Fruit fly (Drosophila melanogaster) whole organism, embryonic: ENCODE results near the gene side-IV.

ENCODE experiments used
- Abd-B ChIP-seq: fragments of 200-800 bp; sonication (Bioruptor generic); optimal IDR thresholded peaks from 2 replicates; lab custom pipeline; 2018; ENCODE audit warnings: missing biosample characterization, mild to moderate bottlenecking, missing genetic modification characterization, moderate library complexity
- B-H2 ChIP-seq: fragments of 200-800 bp; sonication (Bioruptor generic); optimal IDR thresholded peaks from 2 replicates; lab custom pipeline; 2018; ENCODE audit warnings: missing biosample characterization, mild to moderate bottlenecking, missing genetic modification characterization
- CG10462 ChIP-seq: fragments of 200-800 bp; sonication (Bioruptor generic); optimal IDR thresholded peaks from 2 replicates; lab custom pipeline; 2016; ENCODE audit warnings: missing biosample characterization, missing genetic modification characterization
- CG10959 ChIP-seq: fragments of 200-800 bp; sonication (Bioruptor generic); IDR thresholded peaks from 2 replicates; pipeline ENCODE4 v1.3.6; 2022; ENCODE audit warnings: missing biosample characterization, missing genetic modification characterization
- CG10979 ChIP-seq: fragments of 200-800 bp; sonication (Bioruptor generic); optimal IDR thresholded peaks from 2 replicates; lab custom pipeline; 2018; ENCODE audit warnings: missing biosample characterization, mild to moderate bottlenecking, missing genetic modification characterization, moderate library complexity
- CG12236 ChIP-seq: fragments of 200-800 bp; sonication (Bioruptor generic); optimal IDR thresholded peaks from 2 replicates; lab custom pipeline; 2016; ENCODE audit warnings: missing biosample characterization, missing genetic modification characterization
- CG12391 ChIP-seq: fragments of 200-800 bp; sonication (Bioruptor generic); optimal IDR thresholded peaks from 3 replicates; lab custom pipeline; 2018; ENCODE audit warnings: missing biosample characterization, mild to moderate bottlenecking, missing genetic modification characterization, moderate library complexity
- CG14014 ChIP-seq: fragments of 200-800 bp; sonication (Bioruptor generic); IDR thresholded peaks from 2 replicates; pipeline ENCODE4 v1.3.6; 2022; ENCODE audit warnings: missing biosample characterization, missing genetic modification characterization
- CG14667 ChIP-seq: fragments of 200-800 bp; sonication (Bioruptor generic); IDR thresholded peaks from 2 replicates; pipeline ENCODE4 v1.3.6; 2022; ENCODE audit warnings: missing biosample characterization, missing genetic modification characterization
- CG1647 ChIP-seq: fragments of 200-800 bp; sonication (Bioruptor generic); optimal IDR thresholded peaks from 3 replicates; lab custom pipeline; 2016; ENCODE audit warnings: missing biosample characterization, missing genetic modification characterization
- CG16813 ChIP-seq: fragments of 200-800 bp; sonication (Bioruptor generic); IDR thresholded peaks from 3 replicates; pipeline ENCODE4 v1.3.6; 2022; ENCODE audit warnings: missing biosample characterization, missing genetic modification characterization; ENCODE audit not compliant: partially characterized antibody
- CG17328 ChIP-seq: fragments of 200-800 bp; sonication (Bioruptor generic); IDR thresholded peaks from 2 replicates; pipeline ENCODE4 v1.3.6; 2022; ENCODE audit warnings: missing biosample characterization, missing genetic modification characterization
- CG2199 ChIP-seq: fragments of 200-800 bp; sonication (Bioruptor generic); IDR thresholded peaks from 3 replicates; pipeline ENCODE4 v1.3.6; 2022; ENCODE audit warnings: missing biosample characterization, missing genetic modification characterization
- CG2875 ChIP-seq: fragments of 200-800 bp; sonication (Bioruptor generic); optimal IDR thresholded peaks from 2 replicates; lab custom pipeline; 2017; ENCODE audit warnings: missing biosample characterization, mild to moderate bottlenecking, missing genetic modification characterization, missing genetic modification reagents
- CG31224 ChIP-seq: fragments of 200-800 bp; sonication (Bioruptor generic); IDR thresholded peaks from 2 replicates; pipeline ENCODE4 v1.3.6; 2022; ENCODE audit warnings: missing biosample characterization, missing genetic modification characterization
- CG34224 ChIP-seq: fragments of 200-800 bp; sonication (Bioruptor generic); IDR thresholded peaks from 3 replicates; pipeline ENCODE4 v1.3.6; 2022; ENCODE audit warnings: missing biosample characterization, missing genetic modification characterization; ENCODE audit not compliant: partially characterized antibody
- CG34376 ChIP-seq: fragments of 200-800 bp; sonication (Bioruptor generic); optimal IDR thresholded peaks from 2 replicates; lab custom pipeline; 2018; ENCODE audit warnings: missing biosample characterization, mild to moderate bottlenecking, missing genetic modification characterization
- CG34422 ChIP-seq: fragments of 200-800 bp; sonication (Bioruptor generic); IDR thresholded peaks from 3 replicates; pipeline ENCODE4 v1.3.6; 2022; ENCODE audit warnings: missing biosample characterization, missing genetic modification characterization
- CG3838 ChIP-seq: fragments of 200-800 bp; sonication (Bioruptor generic); optimal IDR thresholded peaks from 3 replicates; lab custom pipeline; 2016; ENCODE audit warnings: missing biosample characterization, missing genetic modification characterization
- CG4854 ChIP-seq: fragments of 200-800 bp; sonication (Bioruptor generic); optimal IDR thresholded peaks from 2 replicates; lab custom pipeline; 2016; ENCODE audit warnings: missing biosample characterization, missing genetic modification characterization, inconsistent platforms
- CG5245 ChIP-seq: fragments of 200-800 bp; sonication (Bioruptor generic); optimal IDR thresholded peaks from 3 replicates; lab custom pipeline; 2016; ENCODE audit warnings: missing biosample characterization, missing genetic modification characterization
- CG6272 ChIP-seq: fragments of 200-800 bp; sonication (Bioruptor generic); IDR thresholded peaks from 2 replicates; pipeline ENCODE4 v1.3.6; 2022; ENCODE audit warnings: missing biosample characterization, missing genetic modification characterization
- CG6683 ChIP-seq: fragments of 200-800 bp; sonication (Bioruptor generic); optimal IDR thresholded peaks from 2 replicates; lab custom pipeline; 2017; ENCODE audit warnings: missing biosample characterization, mild to moderate bottlenecking, missing genetic modification characterization, missing genetic modification reagents
- CG6791 ChIP-seq: fragments of 200-800 bp; sonication (Bioruptor generic); IDR thresholded peaks from 3 replicates; pipeline ENCODE4 v1.3.6; 2022; ENCODE audit warnings: missing biosample characterization, missing genetic modification characterization; ENCODE audit not compliant: partially characterized antibody
- CG6813 ChIP-seq: fragments of 200-800 bp; sonication (Bioruptor generic); optimal IDR thresholded peaks from 2 replicates; lab custom pipeline; 2017; ENCODE audit warnings: missing biosample characterization, missing genetic modification characterization, mild to moderate bottlenecking, moderate library complexity, missing genetic modification reagents
- CG7271 ChIP-seq: fragments of 200-800 bp; sonication (Bioruptor generic); optimal IDR thresholded peaks from 2 replicates; lab custom pipeline; 2018; ENCODE audit warnings: missing biosample characterization, mild to moderate bottlenecking, missing genetic modification characterization, moderate library complexity
- CG7372 ChIP-seq: fragments of 200-800 bp; sonication (Bioruptor generic); IDR thresholded peaks from 2 replicates; pipeline ENCODE4 v1.3.6; 2022; ENCODE audit warnings: missing biosample characterization, missing genetic modification characterization
- CG7556 ChIP-seq: fragments of 200-800 bp; sonication (Bioruptor generic); optimal IDR thresholded peaks from 2 replicates; lab custom pipeline; 2017; ENCODE audit warnings: missing biosample characterization, mild to moderate bottlenecking, missing genetic modification characterization
- CG7786 ChIP-seq: fragments of 200-800 bp; sonication (Bioruptor generic); optimal IDR thresholded peaks from 2 replicates; lab custom pipeline; 2016; ENCODE audit warnings: missing biosample characterization, missing genetic modification characterization
- CG8281 ChIP-seq: fragments of 200-800 bp; sonication (Bioruptor generic); optimal IDR thresholded peaks from 2 replicates; lab custom pipeline; 2018; ENCODE audit warnings: missing biosample characterization, mild to moderate bottlenecking, missing genetic modification characterization, moderate library complexity
- Dad ChIP-seq: fragments of 200-800 bp; sonication (Bioruptor generic); optimal IDR thresholded peaks from 3 replicates; lab custom pipeline; 2016; ENCODE audit warnings: missing biosample characterization, missing genetic modification characterization
- Fer2 ChIP-seq: fragments of 200-800 bp; sonication (Bioruptor generic); optimal IDR thresholded peaks from 2 replicates; lab custom pipeline; 2018; ENCODE audit warnings: missing biosample characterization, mild to moderate bottlenecking, missing genetic modification characterization, moderate library complexity
- HLHmδ ChIP-seq: fragments of 200-800 bp; sonication (Bioruptor generic); optimal IDR thresholded peaks from 2 replicates; lab custom pipeline; 2018; ENCODE audit warnings: missing biosample characterization, mild to moderate bottlenecking, missing genetic modification characterization, moderate library complexity
- NFAT ChIP-seq: fragments of 200-800 bp; sonication (Bioruptor generic); IDR thresholded peaks from 2 replicates; pipeline ENCODE4 v1.3.6; 2022; ENCODE audit warnings: missing biosample characterization, missing genetic modification characterization
- Optix ChIP-seq: fragments of 200-800 bp; sonication (Bioruptor generic); IDR thresholded peaks from 3 replicates; pipeline ENCODE4 v1.3.6; 2022; ENCODE audit warnings: missing biosample characterization, missing genetic modification characterization
- Xbp1 ChIP-seq: fragments of 200-800 bp; sonication (Bioruptor generic); optimal IDR thresholded peaks from 3 replicates; lab custom pipeline; 2016; ENCODE audit warnings: missing biosample characterization, mild to moderate bottlenecking, missing genetic modification characterization
- Xrp1 ChIP-seq: fragments of 200-800 bp; sonication (Bioruptor generic); IDR thresholded peaks from 2 replicates; pipeline ENCODE4 v1.3.6; 2022; ENCODE audit warnings: missing biosample characterization, missing genetic modification characterization
- chif ChIP-seq, 2 experiments: fragments of 200-800 bp; sonication (Bioruptor generic); optimal IDR thresholded peaks; 3 replicates each; lab custom pipeline; 2016; ENCODE audit warnings: missing biosample characterization in 2 of 2, missing genetic modification characterization in 2 of 2
- corto ChIP-seq: fragments of 200-800 bp; sonication (Bioruptor generic); optimal IDR thresholded peaks from 2 replicates; lab custom pipeline; 2016; ENCODE audit warnings: missing biosample characterization, mild to moderate bottlenecking, missing genetic modification characterization, moderate library complexity
- croc ChIP-seq: fragments of 200-800 bp; sonication (Bioruptor generic); conservative IDR thresholded peaks from 3 replicates; pipeline ENCODE4 v1.3.6; 2022; ENCODE audit warnings: missing biosample characterization, missing genetic modification characterization
- fd3F ChIP-seq: fragments of 200-800 bp; sonication (Bioruptor generic); optimal IDR thresholded peaks from 2 replicates; lab custom pipeline; 2018; ENCODE audit warnings: missing biosample characterization, mild to moderate bottlenecking, missing genetic modification characterization, moderate library complexity
- gfzf ChIP-seq: fragments of 200-800 bp; sonication (Bioruptor generic); optimal IDR thresholded peaks from 2 replicates; lab custom pipeline; 2016; ENCODE audit warnings: missing biosample characterization, mild to moderate bottlenecking, missing genetic modification characterization, moderate library complexity
- h ChIP-seq: fragments of >200 bp; optimal IDR thresholded peaks from 2 replicates; lab custom pipeline; 2017
- ham ChIP-seq: fragments of 200-800 bp; sonication (Bioruptor generic); IDR thresholded peaks from 2 replicates; pipeline ENCODE4 v1.3.6; 2022; ENCODE audit warnings: missing biosample characterization, missing genetic modification characterization
- ken ChIP-seq: fragments of 200-800 bp; sonication (Bioruptor generic); IDR thresholded peaks from 3 replicates; pipeline ENCODE4 v1.3.6; 2022; ENCODE audit warnings: missing biosample characterization, missing genetic modification characterization
- mld ChIP-seq: fragments of 200-800 bp; sonication (Bioruptor generic); IDR thresholded peaks from 3 replicates; pipeline ENCODE4 v1.3.6; 2022; ENCODE audit warnings: missing biosample characterization, missing genetic modification characterization; ENCODE audit not compliant: partially characterized antibody
- peb ChIP-seq: fragments of 200-800 bp; sonication (Bioruptor generic); IDR thresholded peaks from 2 replicates; pipeline ENCODE4 v1.3.6; 2022; ENCODE audit warnings: missing biosample characterization, missing genetic modification characterization
- pum ChIP-seq: fragments of 200-800 bp; sonication (Bioruptor generic); optimal IDR thresholded peaks from 2 replicates; lab custom pipeline; 2016; ENCODE audit warnings: missing biosample characterization, missing genetic modification characterization
- row ChIP-seq: fragments of 200-800 bp; sonication (Bioruptor generic); IDR thresholded peaks from 3 replicates; pipeline ENCODE4 v1.3.6; 2022; ENCODE audit warnings: missing biosample characterization, missing genetic modification characterization
- salm ChIP-seq: fragments of 200-800 bp; sonication (Bioruptor generic); optimal IDR thresholded peaks from 2 replicates; lab custom pipeline; 2018; ENCODE audit warnings: missing biosample characterization, mild to moderate bottlenecking, missing genetic modification characterization
- zfh2 ChIP-seq: fragments of 200-800 bp; sonication (Bioruptor generic); optimal IDR thresholded peaks from 2 replicates; lab custom pipeline; 2016; ENCODE audit warnings: missing biosample characterization, missing genetic modification characterization

The side-IV gene

DNA sequence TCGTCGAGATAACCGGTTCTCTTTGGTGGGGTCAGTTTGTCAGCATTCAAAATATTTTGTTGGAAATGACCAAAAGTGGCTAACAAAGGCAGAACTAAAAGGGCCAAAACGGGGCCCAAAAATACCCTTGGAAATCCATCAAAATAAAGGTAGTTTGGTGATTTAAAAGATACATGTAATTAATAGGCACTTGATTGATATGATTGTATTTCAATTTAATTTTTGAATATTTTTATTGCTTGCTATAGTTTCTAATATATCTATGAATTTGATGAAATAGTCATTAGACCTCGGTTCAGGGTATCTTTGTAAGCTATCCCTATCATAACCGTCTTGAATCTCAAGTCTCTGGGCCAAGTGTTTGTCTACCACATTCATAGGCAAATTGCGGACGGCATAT lies 3.6 kb downstream of the side-IV start (continued):
- TF ChIP-seq corto (GFP tag; lab: Kevin White, UChicago) (no peak), CG10462 (GFP tag; lab: Kevin White, UChicago) (no peak), CG14667 (GFP tag; lab: Robert Waterston, UW) (peak; percentile 59), row (GFP tag; lab: Robert Waterston, UW) (peak; percentile 81), CG6683 (peak; percentile 24), CG34422 (GFP tag; lab: Robert Waterston, UW) (peak; percentile 66; the same call in 2 of the 3 replicates), ham (0 out of 2 replicates have a peak, but pooled peaks have one; percentile 17), B-H2 (GFP tag; lab: Kevin White, UChicago) (peak; percentile 5), gfzf (GFP tag; lab: Kevin White, UChicago) (no peak), Dad (GFP tag; lab: Kevin White, UChicago) (no peak), CG3838 (GFP tag; lab: Kevin White, UChicago) (no peak), CG31224 (GFP tag; lab: Robert Waterston, UW) (peak; percentile 74), HLHmδ (GFP tag; lab: Kevin White, UChicago) (no peak), Optix (GFP tag; lab: Robert Waterston, UW) (no peak), CG12236 (peak; percentile 26), ken (GFP tag; lab: Robert Waterston, UW) (peak; percentile 61; the same call in 2 of the 3 replicates), CG12391 (tag; lab: Kevin White, UChicago) (no peak), CG7556 (GFP tag; lab: Kevin White, UChicago) (no peak), mld (GFP tag; lab: Robert Waterston, UW) (no peak), CG6272 (GFP tag; lab: Robert Waterston, UW) (peak; percentile 50; the same call in 1 of the 2 replicates), CG17328 (GFP tag; lab: Robert Waterston, UW) (peak; percentile 47; the same call in 1 of the 2 replicates), croc (GFP tag; lab: Robert Waterston, UW) (peak; percentile 46; the same call in 1 of the 3 replicates), CG16813 (GFP tag; lab: Robert Waterston, UW) (no peak), CG1647 (GFP tag; lab: Kevin White, UChicago) (peak; percentile 52), Fer2 (no peak), CG8281 (no peak), CG6813 (peak; percentile 30), CG34376 (GFP tag; lab: Kevin White, UChicago) (no peak), CG6791 (GFP tag; lab: Robert Waterston, UW) (no peak), CG4854 (GFP tag; lab: Kevin White, UChicago) (peak; percentile 53), h (no peak), CG7372 (peak; percentile 56), chif (GFP tag; optimal IDR thresholded peaks at IDR 0.05; lab: Kevin White, UChicago) (peak in 1 of 2 experiments; percentile 48), CG2199 (GFP tag; lab: Robert Waterston, UW) (no peak), CG10959 (GFP tag; lab: Robert Waterston, UW) (no peak), peb (0 out of 2 replicates have a peak, but pooled peaks have one; percentile 32), CG7271 (tag; lab: Kevin White, UChicago) (no peak), fd3F (peak; percentile 64), NFAT (peak; percentile 71), Xrp1 (GFP tag; lab: Robert Waterston, UW) (peak; percentile 73), Xbp1 (peak; percentile 64), Abd-B (GFP tag; lab: Kevin White, UChicago) (peak; percentile 67), CG2875 (peak; percentile 22), CG5245 (GFP tag; lab: Kevin White, UChicago) (peak; percentile 13), CG10979 (tag; lab: Kevin White, UChicago) (peak; percentile 79), pum (GFP tag; lab: Kevin White, UChicago) (peak; percentile 33), CG7786 (GFP tag; lab: Kevin White, UChicago) (peak; percentile 62), CG34224 (GFP tag; lab: Robert Waterston, UW) (no peak), zfh2 (GFP tag; lab: Kevin White, UChicago) (peak; percentile 59), CG14014 (GFP tag; lab: Robert Waterston, UW) (peak; percentile 76), salm (tag; lab: Kevin White, UChicago) (peak; percentile 43)
